Fruit fly (Drosophila melanogaster): ENCODE measurements around the gene CG6144.
A peak's percentile ranks its signal among the peaks of the same experiment; 100 is the strongest.

CG6144 gene

dm6 chr2L:10522174-10522893, 33.8 kb downstream of the CG6144 start (continued):
- TF ChIP-seq CG1621 (tag; optimal IDR thresholded peaks at IDR 0.05) (no peak), Hr39 (GFP tag; optimal IDR thresholded peaks at IDR 0.05) (no peak), CG11902 (GFP tag; optimal IDR thresholded peaks at IDR 0.05) (no peak), vri (GFP tag; optimal IDR thresholded peaks at IDR 0.05) (no peak), esn (GFP tag; optimal IDR thresholded peaks at IDR 0.05) (no peak), Hr4 (GFP tag; optimal IDR thresholded peaks at IDR 0.05) (no peak), Ets96B (tag; optimal IDR thresholded peaks at IDR 0.05) (no peak), lz (GFP tag; optimal IDR thresholded peaks at IDR 0.05) (no peak), CG10631 (GFP tag; optimal IDR thresholded peaks at IDR 0.05) (peak; percentile 8), Hr38 (GFP tag; optimal IDR thresholded peaks at IDR 0.05) (no peak), fd59A (GFP tag; optimal IDR thresholded peaks at IDR 0.05) (no peak), CG31627 (GFP tag; optimal IDR thresholded peaks at IDR 0.05) (no peak), CG6276 (GFP tag; optimal IDR thresholded peaks at IDR 0.05) (no peak), svp (GFP tag) (no peak), CG8632 (GFP tag; optimal IDR thresholded peaks at IDR 0.05) (no peak), acj6 (GFP tag; optimal IDR thresholded peaks at IDR 0.05) (peak; percentile 9), topi (GFP tag; optimal IDR thresholded peaks at IDR 0.05) (no peak), Smox (GFP tag; optimal IDR thresholded peaks at IDR 0.05) (no peak), Gug (GFP tag; IDR thresholded peaks at IDR 0.05) (no peak), CG8319 (GFP tag; optimal IDR thresholded peaks at IDR 0.05) (no peak), CG34406 (GFP tag; optimal IDR thresholded peaks at IDR 0.05) (no peak), CG6854 (GFP tag; optimal IDR thresholded peaks at IDR 0.05) (no peak), net (GFP tag; optimal IDR thresholded peaks at IDR 0.05) (no peak)

DNA sequence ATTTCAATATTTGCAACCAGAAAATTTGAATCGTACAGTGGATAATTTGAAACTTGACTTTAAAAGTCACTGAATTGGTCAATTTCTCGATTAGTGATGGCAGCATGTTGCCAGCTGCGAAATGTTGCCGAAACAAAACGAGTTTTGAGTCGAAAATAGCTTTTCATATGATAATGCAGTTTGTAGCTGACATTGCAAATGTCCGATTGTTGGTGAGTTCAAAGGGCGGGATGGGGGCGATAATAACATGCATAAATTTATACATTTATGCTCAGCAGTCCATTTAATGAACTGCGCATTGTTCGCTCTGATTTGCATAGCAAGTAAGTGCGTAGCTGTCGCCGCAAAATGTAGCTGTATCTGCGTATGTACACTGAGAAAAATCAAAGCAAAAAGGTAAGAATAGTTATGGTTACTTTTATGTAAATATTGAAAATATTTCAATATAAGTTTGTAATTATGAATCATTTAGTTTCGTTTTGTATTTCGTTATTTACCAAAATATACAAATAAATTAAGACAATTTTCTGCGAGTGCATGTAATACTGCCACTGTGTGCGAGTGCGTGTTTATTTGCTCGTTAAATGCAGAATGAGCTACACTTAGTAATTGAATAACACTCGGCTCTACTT, 38.6 kb downstream of the CG6144 start, which contains the start of gene Lip4:
Gene Lip4, plus strand, starts transcription at position 620 of the 632 bp plus-strand sequence.
- TF ChIP-seq Sox15 (GFP tag; optimal IDR thresholded peaks at IDR 0.05) (peak; percentile 40), dsx (GFP tag; optimal IDR thresholded peaks at IDR 0.05; ENCODE audit: poor library complexity, severe bottlenecking) (peak; percentile 73), fd59A (GFP tag; optimal IDR thresholded peaks at IDR 0.05) (peak; percentile 54), CG10669 (GFP tag; optimal IDR thresholded peaks at IDR 0.05) (peak; percentile 69), fkh (GFP tag; optimal IDR thresholded peaks at IDR 0.05) (peak; percentile 42), CG34406 (GFP tag; optimal IDR thresholded peaks at IDR 0.05) (peak; percentile 65), CG3919 (GFP tag; optimal IDR thresholded peaks at IDR 0.05) (peak; percentile 73), topi (GFP tag; optimal IDR thresholded peaks at IDR 0.05) (peak; percentile 50), esn (GFP tag; optimal IDR thresholded peaks at IDR 0.05) (peak; percentile 65), CG16779 (tag; optimal IDR thresholded peaks at IDR 0.05) (peak; percentile 26), svp (GFP tag) (peak; percentile 84), ss (GFP tag; optimal IDR thresholded peaks at IDR 0.05) (peak; percentile 47 to 70), fd85E (GFP tag; optimal IDR thresholded peaks at IDR 0.05) (no peak), CG6808 (GFP tag; optimal IDR thresholded peaks at IDR 0.05) (peak; percentile 64), CG4318 (GFP tag; optimal IDR thresholded peaks at IDR 0.05) (peak; percentile 10), eg (GFP tag; IDR thresholded peaks at IDR 0.05) (peak; percentile 85), CG11294 (GFP tag; IDR thresholded peaks at IDR 0.05) (no peak; the same call in 1 of the 2 replicates), achi (GFP tag; optimal IDR thresholded peaks at IDR 0.05) (peak; percentile 58), CG32006 (GFP tag; optimal IDR thresholded peaks at IDR 0.05) (peak; percentile 72), salr (GFP tag; optimal IDR thresholded peaks at IDR 0.05) (peak in 1 of 2 experiments; percentile 35), acj6 (GFP tag; optimal IDR thresholded peaks at IDR 0.05) (peak; percentile 68), cyc (GFP tag; optimal IDR thresholded peaks at IDR 0.05) (peak; percentile 42), CG10631 (GFP tag; optimal IDR thresholded peaks at IDR 0.05) (peak; percentile 64), CG9139 (GFP tag; optimal IDR thresholded peaks at IDR 0.05) (no peak), CG8319 (GFP tag; optimal IDR thresholded peaks at IDR 0.05) (peak; percentile 61), vri (GFP tag; optimal IDR thresholded peaks at IDR 0.05) (peak; percentile 14), dac (GFP tag; optimal IDR thresholded peaks at IDR 0.05) (peak; percentile 16), Eip75B (GFP tag; optimal IDR thresholded peaks at IDR 0.05) (peak; percentile 64), CG8119 (GFP tag; IDR thresholded peaks at IDR 0.05) (peak; percentile 87; the same call in 2 of the 3 replicates), CG31627 (GFP tag; optimal IDR thresholded peaks at IDR 0.05) (peak; percentile 54), pdm3 (GFP tag; optimal IDR thresholded peaks at IDR 0.05) (peak; percentile 68), lz (GFP tag; optimal IDR thresholded peaks at IDR 0.05) (peak; percentile 43), spab (GFP tag; optimal IDR thresholded peaks at IDR 0.05) (peak; percentile 63), Lpt (GFP tag; optimal IDR thresholded peaks at IDR 0.05) (peak; percentile 54), CG8632 (GFP tag; optimal IDR thresholded peaks at IDR 0.05) (peak; percentile 57), Ets21C (GFP tag; optimal IDR thresholded peaks at IDR 0.05) (peak; percentile 17)
